Fruit fly (Drosophila melanogaster): Measurements from ENCODE around the gene CG1677.

Gene CG1677

dm6 chrX:7425643-7426042 is 20.0 kb upstream of the CG1677 start, which contains the start of gene CG32726:
Gene CG32726, minus strand, starts transcription at chrX:7425743.
- TF ChIP-seq CG10669 (GFP tag; optimal IDR thresholded peaks at IDR 0.05), result no peak
- no peak for TF ChIP-seq Hr39 (GFP tag; optimal IDR thresholded peaks at IDR 0.05)
- no peak for TF ChIP-seq Met (GFP tag; optimal IDR thresholded peaks at IDR 0.05)
- TF ChIP-seq CG6808 (GFP tag; optimal IDR thresholded peaks at IDR 0.05), result no peak
- TF ChIP-seq CG6792 (GFP tag; optimal IDR thresholded peaks at IDR 0.05), result no peak
- TF ChIP-seq CG11762 (GFP tag; optimal IDR thresholded peaks at IDR 0.05; ENCODE audit: insufficient read depth), result no peak
- no peak for TF ChIP-seq Eip78C (GFP tag)
- no peak for TF ChIP-seq Eip93F (GFP tag; optimal IDR thresholded peaks at IDR 0.05)
- TF ChIP-seq Sox14 (GFP tag; optimal IDR thresholded peaks at IDR 0.05), result no peak
- no peak for TF ChIP-seq CG31627 (GFP tag; optimal IDR thresholded peaks at IDR 0.05)
- no peak for TF ChIP-seq vri (GFP tag; optimal IDR thresholded peaks at IDR 0.05)
- no peak for TF ChIP-seq CG8632 (GFP tag; optimal IDR thresholded peaks at IDR 0.05)
- no peak for TF ChIP-seq lz (GFP tag; optimal IDR thresholded peaks at IDR 0.05)

dm6 chrX:7424742-7425141 is 19.1 kb upstream of the CG1677 start, which contains the start of gene CG15036:
Gene CG15036, minus strand, starts transcription at chrX:7424842.
- TF ChIP-seq acj6 (GFP tag; optimal IDR thresholded peaks at IDR 0.05) (no peak), lz (GFP tag; optimal IDR thresholded peaks at IDR 0.05) (no peak), CG15336 (GFP tag; IDR thresholded peaks at IDR 0.05) (no peak), eg (GFP tag; IDR thresholded peaks at IDR 0.05) (no peak), CG34406 (GFP tag; optimal IDR thresholded peaks at IDR 0.05) (no peak)

- TF ChIP-seq spab (GFP tag; optimal IDR thresholded peaks at IDR 0.05) (no peak), fd59A (GFP tag; optimal IDR thresholded peaks at IDR 0.05) (no peak), CG3032 (tag; optimal IDR thresholded peaks at IDR 0.05) (no peak), Hr39 (GFP tag; optimal IDR thresholded peaks at IDR 0.05) (no peak), net (GFP tag; optimal IDR thresholded peaks at IDR 0.05) (no peak)
Measured at dm6 chrX:7422577-7422976, 17.0 kb upstream of the CG1677 start.

dm6 chrX:7418294-7418693 is 12.7 kb upstream of the CG1677 start, which contains the start of gene rumpel:
Gene rumpel, plus strand, starts transcription at chrX:7418594.
- no peak for TF ChIP-seq Hr4 (GFP tag; optimal IDR thresholded peaks at IDR 0.05)
- TF ChIP-seq CG8632 (GFP tag; optimal IDR thresholded peaks at IDR 0.05), result no peak
- no peak for TF ChIP-seq CG3919 (GFP tag; optimal IDR thresholded peaks at IDR 0.05)
- no peak for TF ChIP-seq CG7368 (GFP tag; optimal IDR thresholded peaks at IDR 0.05)
- TF ChIP-seq Blimp-1 (GFP tag; optimal IDR thresholded peaks at IDR 0.05), result no peak
- TF ChIP-seq Lpt (GFP tag; optimal IDR thresholded peaks at IDR 0.05), result no peak
- TF ChIP-seq fd59A (GFP tag; optimal IDR thresholded peaks at IDR 0.05), result no peak
- no peak for TF ChIP-seq vri (GFP tag; optimal IDR thresholded peaks at IDR 0.05)
- TF ChIP-seq svp (GFP tag), result no peak
- TF ChIP-seq eg (GFP tag; IDR thresholded peaks at IDR 0.05), result no peak
- no peak for TF ChIP-seq CG4318 (GFP tag; optimal IDR thresholded peaks at IDR 0.05)
- TF ChIP-seq CG32006 (GFP tag; optimal IDR thresholded peaks at IDR 0.05), result no peak
- no peak for TF ChIP-seq CG6163 (GFP tag; IDR thresholded peaks at IDR 0.05)
- TF ChIP-seq Hr38 (GFP tag; optimal IDR thresholded peaks at IDR 0.05), result no peak
- no peak for TF ChIP-seq OdsH (GFP tag; optimal IDR thresholded peaks at IDR 0.05)
- no peak for TF ChIP-seq Gug (GFP tag; IDR thresholded peaks at IDR 0.05)
- TF ChIP-seq Met (GFP tag; optimal IDR thresholded peaks at IDR 0.05), result no peak

dm6 chrX:7417875-7418274 is 12.3 kb upstream of the CG1677 start:
- TF ChIP-seq CG6276 (GFP tag; optimal IDR thresholded peaks at IDR 0.05) (no peak), CG32006 (GFP tag; optimal IDR thresholded peaks at IDR 0.05) (no peak), Sox102F (GFP tag; optimal IDR thresholded peaks at IDR 0.05) (no peak), CG6792 (GFP tag; optimal IDR thresholded peaks at IDR 0.05) (no peak), CG3032 (tag; optimal IDR thresholded peaks at IDR 0.05) (no peak), ss (GFP tag; optimal IDR thresholded peaks at IDR 0.05) (no peak), CG8632 (GFP tag; optimal IDR thresholded peaks at IDR 0.05) (no peak), Ets21C (GFP tag; optimal IDR thresholded peaks at IDR 0.05) (no peak), Ets96B (tag; optimal IDR thresholded peaks at IDR 0.05) (no peak), CG3919 (GFP tag; optimal IDR thresholded peaks at IDR 0.05) (no peak), achi (GFP tag; optimal IDR thresholded peaks at IDR 0.05) (no peak), acj6 (GFP tag; optimal IDR thresholded peaks at IDR 0.05) (no peak), pdm3 (GFP tag; optimal IDR thresholded peaks at IDR 0.05) (no peak), fkh (GFP tag; optimal IDR thresholded peaks at IDR 0.05) (no peak), esn (GFP tag; optimal IDR thresholded peaks at IDR 0.05) (no peak), CG6854 (GFP tag; optimal IDR thresholded peaks at IDR 0.05) (no peak), CG6808 (GFP tag; optimal IDR thresholded peaks at IDR 0.05) (no peak), Sox15 (GFP tag; optimal IDR thresholded peaks at IDR 0.05) (no peak)

All from whole organism, prepupa.